Fruit fly (Drosophila melanogaster) whole organism, embryonic: ENCODE results near the gene Pcd.

ENCODE experiments used
- Atf-2 ChIP-seq: fragments of 200-800 bp; sonication (Bioruptor generic); optimal IDR thresholded peaks from 2 replicates; lab custom pipeline; 2016; ENCODE audit warnings: missing biosample characterization, missing genetic modification characterization
- Awh ChIP-seq: fragments of 200-800 bp; sonication (Bioruptor generic); IDR thresholded peaks from 2 replicates; pipeline ENCODE4, ENCODE4 v1.3.6; 2022; ENCODE audit warnings: missing biosample characterization, missing genetic modification characterization
- CG10209 ChIP-seq: fragments of 200-800 bp; sonication (Bioruptor generic); optimal IDR thresholded peaks from 3 replicates; lab custom pipeline; 2017; ENCODE audit warnings: missing biosample characterization, mild to moderate bottlenecking, missing genetic modification characterization, missing genetic modification reagents
- CG10462 ChIP-seq: fragments of 200-800 bp; sonication (Bioruptor generic); optimal IDR thresholded peaks from 2 replicates; lab custom pipeline; 2016; ENCODE audit warnings: missing biosample characterization, missing genetic modification characterization
- CG10543 ChIP-seq: fragments of 200-800 bp; sonication (Bioruptor generic); optimal IDR thresholded peaks from 3 replicates; lab custom pipeline; 2017; ENCODE audit warnings: missing biosample characterization, mild to moderate bottlenecking, missing genetic modification characterization, moderate library complexity
- CG12659 ChIP-seq: fragments of 200-800 bp; sonication (Bioruptor generic); optimal IDR thresholded peaks from 3 replicates; lab custom pipeline; 2017; ENCODE audit warnings: mild to moderate bottlenecking, missing biosample characterization, missing genetic modification reagents, missing genetic modification characterization
- CG13775 ChIP-seq: fragments of 200-800 bp; sonication (Bioruptor generic); optimal IDR thresholded peaks from 3 replicates; lab custom pipeline; 2017; ENCODE audit warnings: missing biosample characterization, mild to moderate bottlenecking, missing genetic modification characterization
- CG18262 ChIP-seq: fragments of 200-800 bp; optimal IDR thresholded peaks from 3 replicates; lab custom pipeline; 2019; ENCODE audit warnings: missing biosample characterization, mild to moderate bottlenecking, missing genetic modification characterization, moderate library complexity
- CG31441 ChIP-seq: fragments of 200-800 bp; sonication (Bioruptor generic); IDR thresholded peaks from 2 replicates; pipeline ENCODE4 v1.3.6; 2022; ENCODE audit warnings: missing biosample characterization, missing genetic modification characterization
- CG3163 ChIP-seq: fragments of 200-800 bp; sonication (Bioruptor generic); optimal IDR thresholded peaks from 3 replicates; lab custom pipeline; 2016; ENCODE audit warnings: missing biosample characterization, missing genetic modification characterization
- CG3281 ChIP-seq: fragments of 200-800 bp; sonication (Bioruptor generic); optimal IDR thresholded peaks from 3 replicates; lab custom pipeline; 2017; ENCODE audit warnings: missing biosample characterization, mild to moderate bottlenecking, missing genetic modification characterization
- CG34376 ChIP-seq: fragments of 200-800 bp; sonication (Bioruptor generic); optimal IDR thresholded peaks from 2 replicates; lab custom pipeline; 2018; ENCODE audit warnings: missing biosample characterization, mild to moderate bottlenecking, missing genetic modification characterization
- CG3838 ChIP-seq: fragments of 200-800 bp; sonication (Bioruptor generic); optimal IDR thresholded peaks from 3 replicates; lab custom pipeline; 2016; ENCODE audit warnings: missing biosample characterization, missing genetic modification characterization
- CG4707 ChIP-seq: fragments of 200-800 bp; sonication (Bioruptor generic); optimal IDR thresholded peaks from 2 replicates; lab custom pipeline; 2018; ENCODE audit warnings: missing biosample characterization, mild to moderate bottlenecking, missing genetic modification characterization, moderate library complexity
- CG5180 ChIP-seq: fragments of 200-800 bp; sonication (Bioruptor generic); optimal IDR thresholded peaks from 3 replicates; lab custom pipeline; 2017; ENCODE audit warnings: missing biosample characterization, missing genetic modification characterization, mild to moderate bottlenecking, moderate library complexity, missing genetic modification reagents
- CG5245 ChIP-seq: fragments of 200-800 bp; sonication (Bioruptor generic); optimal IDR thresholded peaks from 3 replicates; lab custom pipeline; 2016; ENCODE audit warnings: missing biosample characterization, missing genetic modification characterization
- CG9797 ChIP-seq: fragments of 200-800 bp; sonication (Bioruptor generic); optimal IDR thresholded peaks from 3 replicates; lab custom pipeline; 2018; ENCODE audit warnings: missing biosample characterization, mild to moderate bottlenecking, missing genetic modification characterization
- D ChIP-seq, 2 experiments: fragments of 200-800 bp in 1 of 2; fragments of >200 bp in 1 of 2; sonication (Bioruptor generic) in 1 of 2; optimal IDR thresholded peaks; 2 replicates in 1 of 2; 3 replicates in 1 of 2; lab custom pipeline; 2017; ENCODE audit warnings: mild to moderate bottlenecking in 1 of 2, missing biosample characterization in 1 of 2, missing genetic modification characterization in 1 of 2, missing genetic modification reagents in 1 of 2
- Dp ChIP-seq: fragments of 200-800 bp; sonication (Bioruptor generic); optimal IDR thresholded peaks from 2 replicates; lab custom pipeline; 2018; ENCODE audit warnings: missing biosample characterization, mild to moderate bottlenecking, missing genetic modification characterization, moderate library complexity
- Elba2 ChIP-seq: fragments of 200-800 bp; sonication (Bioruptor generic); optimal IDR thresholded peaks from 3 replicates; lab custom pipeline; 2016; ENCODE audit warnings: missing biosample characterization, missing genetic modification characterization
- Ets65A ChIP-seq: fragments of 200-800 bp; sonication (Bioruptor generic); peaks from one replicate; lab custom pipeline; 2016; ENCODE audit warnings: missing biosample characterization, missing genetic modification characterization
- H2.0 ChIP-seq: fragments of 200-800 bp; sonication (Bioruptor generic); IDR thresholded peaks from 2 replicates; pipeline ENCODE4 v1.3.6; 2022; ENCODE audit warnings: missing biosample characterization, missing genetic modification characterization
- HLHmδ ChIP-seq: fragments of 200-800 bp; sonication (Bioruptor generic); optimal IDR thresholded peaks from 2 replicates; lab custom pipeline; 2018; ENCODE audit warnings: missing biosample characterization, mild to moderate bottlenecking, missing genetic modification characterization, moderate library complexity
- NfI ChIP-seq: fragments of 200-800 bp; sonication (Bioruptor generic); optimal IDR thresholded peaks from 3 replicates; lab custom pipeline; 2018; ENCODE audit warnings: missing biosample characterization, mild to moderate bottlenecking, missing genetic modification characterization, moderate library complexity
- Oaz ChIP-seq: fragments of 200-800 bp; sonication (Bioruptor generic); IDR thresholded peaks from 2 replicates; pipeline ENCODE4 v1.3.6; 2022; ENCODE audit warnings: missing biosample characterization, missing genetic modification characterization
- PHDP ChIP-seq: fragments of 200-800 bp; sonication (Bioruptor generic); optimal IDR thresholded peaks from 3 replicates; lab custom pipeline; 2018; ENCODE audit warnings: missing biosample characterization, mild to moderate bottlenecking, missing genetic modification characterization, moderate library complexity
- Pdp1 ChIP-seq, 2 experiments: fragments of 200-800 bp; sonication (Bioruptor generic); optimal IDR thresholded peaks; 3 replicates each; lab custom pipeline; 2016; ENCODE audit warnings: missing biosample characterization in 2 of 2, missing genetic modification characterization in 2 of 2, mild to moderate bottlenecking in 1 of 2, moderate library complexity in 1 of 2
- Scr ChIP-seq: fragments of 200-800 bp; sonication (Bioruptor generic); IDR thresholded peaks from 2 replicates; pipeline ENCODE4 v1.3.6; 2022; ENCODE audit warnings: missing biosample characterization, missing genetic modification characterization; ENCODE audit not compliant: partially characterized antibody
- Side ChIP-seq: fragments of 200-800 bp; sonication (Bioruptor generic); optimal IDR thresholded peaks from 2 replicates; lab custom pipeline; 2016; ENCODE audit warnings: missing biosample characterization, missing genetic modification characterization
- TFAM ChIP-seq: fragments of 200-800 bp; sonication (Bioruptor generic); optimal IDR thresholded peaks from 2 replicates; lab custom pipeline; 2017; ENCODE audit warnings: missing biosample characterization, missing genetic modification characterization, inconsistent platforms
- ara ChIP-seq: fragments of 200-800 bp; sonication (Bioruptor generic); IDR thresholded peaks from 2 replicates; pipeline ENCODE4 v1.3.6; 2022; ENCODE audit warnings: missing biosample characterization, missing genetic modification characterization
- ash1 ChIP-seq: fragments of 200-800 bp; sonication (Bioruptor generic); optimal IDR thresholded peaks from 2 replicates; lab custom pipeline; 2018; ENCODE audit warnings: missing biosample characterization, mild to moderate bottlenecking, missing genetic modification characterization
- chm ChIP-seq: fragments of 200-800 bp; sonication (Bioruptor generic); IDR thresholded peaks from 2 replicates; pipeline ENCODE4 v1.3.6; 2022; ENCODE audit warnings: missing biosample characterization, missing genetic modification characterization
- dati ChIP-seq: fragments of 200-800 bp; sonication (Bioruptor generic); IDR thresholded peaks from 2 replicates; pipeline ENCODE4 v1.3.6; 2022; ENCODE audit warnings: missing biosample characterization, missing genetic modification characterization
- grau ChIP-seq: fragments of 200-800 bp; optimal IDR thresholded peaks from 3 replicates; lab custom pipeline; 2019; ENCODE audit warnings: missing biosample characterization, mild to moderate bottlenecking, missing genetic modification characterization, moderate library complexity
- hb ChIP-seq: fragments of 200-800 bp; sonication (Bioruptor generic); IDR thresholded peaks from 3 replicates; pipeline ENCODE4 v1.3.6; 2022; ENCODE audit warnings: missing biosample characterization, missing genetic modification characterization; ENCODE audit not compliant: partially characterized antibody
- hkb ChIP-seq, 2 experiments: fragments of 200-800 bp in 1 of 2; fragments of >200 bp in 1 of 2; sonication (Bioruptor generic) in 1 of 2; IDR thresholded peaks in 1 of 2; optimal IDR thresholded peaks in 1 of 2; 2 replicates each; pipeline versions ENCODE4 v1.3.6 to Lab custom; 2017 to 2022; ENCODE audit warnings: missing biosample characterization in 1 of 2, missing genetic modification characterization in 1 of 2
- knrl ChIP-seq: fragments of 200-800 bp; sonication (Bioruptor generic); IDR thresholded peaks from 3 replicates; pipeline ENCODE4 v1.3.6; 2022; ENCODE audit warnings: missing biosample characterization, missing genetic modification characterization; ENCODE audit not compliant: partially characterized antibody
- maf-S ChIP-seq: fragments of 200-800 bp; sonication (Bioruptor generic); optimal IDR thresholded peaks from 2 replicates; lab custom pipeline; 2016; ENCODE audit warnings: missing biosample characterization, missing genetic modification characterization
- nerfin-2 ChIP-seq: fragments of 200-800 bp; sonication (Bioruptor generic); IDR thresholded peaks from 2 replicates; pipeline ENCODE4 v1.3.6; 2022; ENCODE audit warnings: missing biosample characterization, missing genetic modification characterization; ENCODE audit not compliant: partially characterized antibody
- pho ChIP-seq: fragments of 200-800 bp; sonication (Bioruptor generic); optimal IDR thresholded peaks from 2 replicates; lab custom pipeline; 2016; ENCODE audit warnings: missing biosample characterization, missing genetic modification characterization
- prd ChIP-seq, 3 experiments: fragments of >200 bp in 2 of 3; fragments of 200-800 bp in 1 of 3; sonication (Bioruptor generic) in 1 of 3; optimal IDR thresholded peaks in 2 of 3; IDR thresholded peaks in 1 of 3; 2 replicates in 2 of 3; 3 replicates in 1 of 3; pipeline versions ENCODE4 v1.3.6 to Lab custom; 2017 to 2022; ENCODE audit warnings: missing biosample characterization in 1 of 3, missing genetic modification characterization in 1 of 3
- sim ChIP-seq: fragments of 200-800 bp; sonication (Bioruptor generic); IDR thresholded peaks from 2 replicates; pipeline ENCODE4 v1.3.6; 2022; ENCODE audit warnings: missing biosample characterization, missing genetic modification characterization
- slou ChIP-seq: fragments of 200-800 bp; sonication (Bioruptor generic); optimal IDR thresholded peaks from 3 replicates; lab custom pipeline; 2016; ENCODE audit warnings: missing biosample characterization, missing genetic modification characterization
- slp2 ChIP-seq: fragments of 200-800 bp; sonication (Bioruptor generic); optimal IDR thresholded peaks from 2 replicates; lab custom pipeline; 2016; ENCODE audit warnings: missing biosample characterization, missing genetic modification characterization
- sna ChIP-seq: fragments of 200-800 bp; sonication (Bioruptor generic); IDR thresholded peaks from 2 replicates; pipeline ENCODE4 v1.3.6; 2022; ENCODE audit warnings: missing biosample characterization, missing genetic modification characterization; ENCODE audit not compliant: partially characterized antibody
- twi ChIP-seq: fragments of 200-800 bp; optimal IDR thresholded peaks from 2 replicates; lab custom pipeline; 2019; ENCODE audit warnings: missing biosample characterization, mild to moderate bottlenecking, missing genetic modification characterization, moderate library complexity
- wor ChIP-seq: fragments of 200-800 bp; sonication (Bioruptor generic); IDR thresholded peaks from 2 replicates; pipeline ENCODE4 v1.3.6; 2022; ENCODE audit warnings: missing biosample characterization, missing genetic modification characterization

Pcd gene

dm6 chr3R:29736678-29737093 lies 13.7 kb downstream of the Pcd start, which contains the start of the genes CG7601 and CIA30 (continued):
- TF ChIP-seq Oaz (GFP tag; lab: Robert Waterston, UW), result peak; percentile 100
- TF ChIP-seq CG3163, result peak; percentile 91
- peak; percentile 100 for TF ChIP-seq Ets65A (GFP tag; lab: Kevin White, UChicago)
- peak; percentile 99 for TF ChIP-seq Side (GFP tag; lab: Kevin White, UChicago)
- no peak for TF ChIP-seq hkb (optimal IDR thresholded peaks at IDR 0.05; lab: Kevin White, UChicago)
- peak; percentile 100 for TF ChIP-seq hkb (GFP tag; IDR thresholded peaks at IDR 0.05; lab: Robert Waterston, UW)
- TF ChIP-seq CG31441 (GFP tag; lab: Robert Waterston, UW), result no peak
- TF ChIP-seq Atf-2 (GFP tag; lab: Kevin White, UChicago), result peak; percentile 98
- TF ChIP-seq CG13775 (GFP tag; lab: Kevin White, UChicago), result peak; percentile 96
- TF ChIP-seq CG5245 (GFP tag; lab: Kevin White, UChicago), result peak; percentile 99
- peak; percentile 84 for TF ChIP-seq TFAM
- peak; percentile 99 for TF ChIP-seq grau
- peak; percentile 97 for TF ChIP-seq CG10209 (GFP tag; lab: Kevin White, UChicago)
- peak; percentile 97 for TF ChIP-seq CG18262 (tag; lab: Kevin White, UChicago)
- peak; percentile 98 for TF ChIP-seq slou (GFP tag; lab: Kevin White, UChicago)
- TF ChIP-seq pho (GFP tag; lab: Kevin White, UChicago), result peak; percentile 98
- no peak for TF ChIP-seq HLHmδ
- no peak for TF ChIP-seq hb (GFP tag; lab: Robert Waterston, UW)
- TF ChIP-seq Scr (GFP tag; lab: Robert Waterston, UW), result peak; percentile 29; the same call in 1 of the 2 replicates
- TF ChIP-seq prd (optimal IDR thresholded peaks at IDR 0.05; lab: Kevin White, UChicago), result no peak
- peak; percentile 100 for TF ChIP-seq prd (GFP tag; IDR thresholded peaks at IDR 0.05; lab: Robert Waterston, UW)
- TF ChIP-seq nerfin-2 (GFP tag; lab: Robert Waterston, UW), result no peak
- peak; percentile 99 for TF ChIP-seq sim
- TF ChIP-seq CG10462, result peak; percentile 95
- TF ChIP-seq dati, result peak; percentile 100
- TF ChIP-seq chm (GFP tag; lab: Robert Waterston, UW), result peak; percentile 100
- TF ChIP-seq CG5180 (GFP tag; lab: Kevin White, UChicago), result peak; percentile 92
- TF ChIP-seq wor, result peak; percentile 99
- TF ChIP-seq D (optimal IDR thresholded peaks at IDR 0.05; lab: Kevin White, UChicago), result no peak
- TF ChIP-seq D (GFP tag; optimal IDR thresholded peaks at IDR 0.05; lab: Kevin White, UChicago), result peak; percentile 97
- TF ChIP-seq CG3838 (GFP tag; lab: Kevin White, UChicago), result peak; percentile 92
- peak; percentile 98 for TF ChIP-seq maf-S (GFP tag; lab: Kevin White, UChicago)
- peak; percentile 97 for TF ChIP-seq NfI
- TF ChIP-seq H2.0, result peak; percentile 100
- peak; percentile 97 for TF ChIP-seq CG3281 (GFP tag; lab: Kevin White, UChicago)
- no peak for TF ChIP-seq twi (tag; lab: Kevin White, UChicago)
- peak; percentile 70 for TF ChIP-seq Elba2
- peak; percentile 100 for TF ChIP-seq Awh
- TF ChIP-seq Pdp1 (GFP tag; optimal IDR thresholded peaks at IDR 0.05; lab: Kevin White, UChicago), result peak; percentile 99
- peak; percentile 99 for TF ChIP-seq slp2 (GFP tag; lab: Kevin White, UChicago)
- TF ChIP-seq CG9797 (GFP tag; lab: Kevin White, UChicago), result peak; percentile 46
- no peak for TF ChIP-seq sna (GFP tag; lab: Robert Waterston, UW)
- peak; percentile 98 for TF ChIP-seq CG12659 (GFP tag; lab: Kevin White, UChicago)
- TF ChIP-seq ash1 (GFP tag; lab: Kevin White, UChicago), result peak; percentile 94
- TF ChIP-seq PHDP (tag; lab: Kevin White, UChicago), result peak; percentile 96
- TF ChIP-seq ara (GFP tag; lab: Robert Waterston, UW), result peak; percentile 100
- TF ChIP-seq CG34376, result peak; percentile 98
- TF ChIP-seq CG4707, result peak; percentile 84
- TF ChIP-seq knrl (GFP tag; lab: Robert Waterston, UW), result 0 out of 3 replicates have a peak, but pooled peaks have one; percentile 41
- peak; percentile 98 for TF ChIP-seq CG10543 (GFP tag; lab: Kevin White, UChicago)
- peak; percentile 20 for TF ChIP-seq Dp (GFP tag; lab: Kevin White, UChicago)
